Fruit fly (Drosophila melanogaster): ENCODE measurements around the gene CG10466.

CG10466 gene

DNA sequence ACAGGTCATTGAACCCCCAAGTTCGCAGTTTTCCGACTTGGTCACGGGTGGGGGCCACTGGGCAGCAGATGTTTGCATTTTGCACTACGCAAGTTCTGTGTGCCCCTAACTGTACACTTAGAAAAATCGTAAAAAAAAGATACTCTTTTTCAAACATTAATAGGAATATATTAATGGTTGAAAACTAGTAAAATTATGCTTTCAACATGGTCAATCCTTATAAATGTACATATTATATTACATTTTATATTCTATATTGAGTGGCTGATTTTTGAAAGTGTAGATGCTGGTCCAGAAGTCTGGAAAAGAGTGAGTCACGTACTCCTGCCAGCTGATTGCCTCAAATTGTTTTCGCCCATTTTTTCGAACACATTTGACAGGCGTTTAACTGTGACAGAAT is 8.8 kb downstream of the CG10466 start (continued):
- TF ChIP-seq CG13624 (GFP tag; optimal IDR thresholded peaks at IDR 0.05): no peak
- no peak for TF ChIP-seq p53 (GFP tag; optimal IDR thresholded peaks at IDR 0.05)
- TF ChIP-seq CG2199 (GFP tag; IDR thresholded peaks at IDR 0.05): no peak
- TF ChIP-seq bsh (GFP tag; optimal IDR thresholded peaks at IDR 0.05): peak in 1 of 2 experiments; percentile 54
- no peak for TF ChIP-seq YL-1 (GFP tag; optimal IDR thresholded peaks at IDR 0.05)
- TF ChIP-seq CG12769 (tag; optimal IDR thresholded peaks at IDR 0.05): peak; percentile 5
- no peak for TF ChIP-seq Mad (GFP tag; optimal IDR thresholded peaks at IDR 0.05)
- TF ChIP-seq CG14860 (GFP tag; IDR thresholded peaks at IDR 0.05; ENCODE audit: partially characterized antibody): no peak
- peak; percentile 4 for TF ChIP-seq fd96Cb (tag; optimal IDR thresholded peaks at IDR 0.05)
- peak; percentile 11 for TF ChIP-seq dmrt11E (tag; optimal IDR thresholded peaks at IDR 0.05)
- TF ChIP-seq cato (GFP tag; optimal IDR thresholded peaks at IDR 0.05; ENCODE audit: borderline replicate concordance): no peak
- no peak for TF ChIP-seq abd-A (tag; optimal IDR thresholded peaks at IDR 0.05)
- no peak for TF ChIP-seq tgo (GFP tag; IDR thresholded peaks at IDR 0.05)
- peak; percentile 27 for TF ChIP-seq CG15269 (tag; optimal IDR thresholded peaks at IDR 0.05)
- no peak for TF ChIP-seq chif (GFP tag; optimal IDR thresholded peaks at IDR 0.05)
- TF ChIP-seq shn (GFP tag; optimal IDR thresholded peaks at IDR 0.05): no peak
- TF ChIP-seq PHDP (tag; optimal IDR thresholded peaks at IDR 0.05): peak; percentile 21
- no peak for TF ChIP-seq CG4730 (GFP tag; IDR thresholded peaks at IDR 0.05)
- TF ChIP-seq Spps (tag; optimal IDR thresholded peaks at IDR 0.05): no peak
- TF ChIP-seq CG30403 (GFP tag; optimal IDR thresholded peaks at IDR 0.05): no peak
- no peak for TF ChIP-seq CG17802 (tag; optimal IDR thresholded peaks at IDR 0.05)
- TF ChIP-seq rib (GFP tag; IDR thresholded peaks at IDR 0.05): no peak
- TF ChIP-seq prd (optimal IDR thresholded peaks at IDR 0.05): no peak
- peak; percentile 33; the same call in 1 of the 3 replicates for TF ChIP-seq prd (GFP tag; IDR thresholded peaks at IDR 0.05)
- peak; percentile 29 for TF ChIP-seq CG17829 (tag; optimal IDR thresholded peaks at IDR 0.05)
- no peak for TF ChIP-seq crol (GFP tag; IDR thresholded peaks at IDR 0.05)
- peak; percentile 51 for TF ChIP-seq CG2678 (tag; optimal IDR thresholded peaks at IDR 0.05)
- no peak for TF ChIP-seq Ravus (GFP tag; IDR thresholded peaks at IDR 0.05)
- TF ChIP-seq H15 (GFP tag; IDR thresholded peaks at IDR 0.05): no peak
- TF ChIP-seq HLH54F (GFP tag; optimal IDR thresholded peaks at IDR 0.05): no peak
- TF ChIP-seq CG10979 (tag; optimal IDR thresholded peaks at IDR 0.05): peak; percentile 40
- no peak for TF ChIP-seq lilli (GFP tag; optimal IDR thresholded peaks at IDR 0.05)
- no peak for TF ChIP-seq CG10274 (GFP tag; optimal IDR thresholded peaks at IDR 0.05)
- TF ChIP-seq CG14667 (GFP tag; IDR thresholded peaks at IDR 0.05): no peak
- no peak for TF ChIP-seq CG1792 (GFP tag; optimal IDR thresholded peaks at IDR 0.05)
- TF ChIP-seq CG16813 (GFP tag; IDR thresholded peaks at IDR 0.05; ENCODE audit: partially characterized antibody): no peak
- no peak for TF ChIP-seq Adf1 (GFP tag; IDR thresholded peaks at IDR 0.05)
- peak; percentile 48 for TF ChIP-seq CG7839 (tag; optimal IDR thresholded peaks at IDR 0.05)
- TF ChIP-seq CG13775 (GFP tag; optimal IDR thresholded peaks at IDR 0.05): no peak
- TF ChIP-seq fd3F (GFP tag; optimal IDR thresholded peaks at IDR 0.05): peak; percentile 7
- peak; percentile 37 for TF ChIP-seq dmrt99B (tag; optimal IDR thresholded peaks at IDR 0.05)
- TF ChIP-seq Doc2 (GFP tag; IDR thresholded peaks at IDR 0.05): no peak
- TF ChIP-seq CG14710 (tag; optimal IDR thresholded peaks at IDR 0.05): peak; percentile 11
- TF ChIP-seq fd64A (GFP tag; optimal IDR thresholded peaks at IDR 0.05): no peak
- no peak for TF ChIP-seq yki (optimal IDR thresholded peaks at IDR 0.05)
- no peak for TF ChIP-seq Dip2 (GFP tag; IDR thresholded peaks at IDR 0.05)
- TF ChIP-seq CG11723 (GFP tag; optimal IDR thresholded peaks at IDR 0.05): no peak
- TF ChIP-seq Hr3 (GFP tag; optimal IDR thresholded peaks at IDR 0.05): no peak
- 0 out of 3 replicates have a peak, but pooled peaks have one; percentile 14 for TF ChIP-seq CG17361 (GFP tag; IDR thresholded peaks at IDR 0.05)
- TF ChIP-seq CG8388 (GFP tag; optimal IDR thresholded peaks at IDR 0.05): peak; percentile 31
- no peak for TF ChIP-seq nom (GFP tag; optimal IDR thresholded peaks at IDR 0.05)
- TF ChIP-seq D19B (GFP tag; optimal IDR thresholded peaks at IDR 0.05): no peak
